Worm (Caenorhabditis elegans) whole organism, mixed stage, embryonic: ENCODE results near the gene hyls-1.

Source experiments
- M03D4.4 ChIP-seq: sonication (generic microtip); optimal IDR thresholded peaks from 2 replicates; lab custom pipeline; 2017; ENCODE audit warnings: mild to moderate bottlenecking, missing genetic modification characterization, missing compliant biosample characterization
- bed-3 ChIP-seq: fragments of 200-800 bp; sonication (Bioruptor generic); optimal IDR thresholded peaks from 3 replicates; lab custom pipeline; 2018; ENCODE audit warnings: mild to moderate bottlenecking, missing genetic modification characterization, moderate library complexity, missing compliant biosample characterization
- blmp-1 ChIP-seq: fragments of 150-350 bp; optimal IDR thresholded peaks from 2 replicates; lab custom pipeline; 2014; ENCODE audit warnings: missing biosample characterization, missing genetic modification characterization
- ceh-39 ChIP-seq: fragments of 150-350 bp; optimal IDR thresholded peaks from 2 replicates; lab custom pipeline; 2014; ENCODE audit warnings: missing biosample characterization, missing genetic modification characterization
- ceh-43 ChIP-seq: fragments of 200-800 bp; sonication (Bioruptor generic); optimal IDR thresholded peaks from 2 replicates; lab custom pipeline; 2018; ENCODE audit warnings: mild to moderate bottlenecking, missing genetic modification characterization, moderate library complexity, missing compliant biosample characterization
- ceh-83 ChIP-seq: fragments of 200-800 bp; sonication (Bioruptor generic); optimal IDR thresholded peaks from 2 replicates; lab custom pipeline; 2018; ENCODE audit warnings: mild to moderate bottlenecking, missing genetic modification characterization, missing compliant biosample characterization
- ces-1 ChIP-seq: fragments of 150-350 bp; optimal IDR thresholded peaks from 2 replicates; lab custom pipeline; 2014; ENCODE audit warnings: missing biosample characterization, missing genetic modification reagents, missing genetic modification characterization
- cnd-1 ChIP-seq: fragments of 200-800 bp; sonication (Bioruptor generic); optimal IDR thresholded peaks from 2 replicates; lab custom pipeline; 2018; ENCODE audit warnings: mild to moderate bottlenecking, missing genetic modification characterization, missing compliant biosample characterization
- drap-1 ChIP-seq: fragments of 200-800 bp; sonication (Bioruptor generic); optimal IDR thresholded peaks from 3 replicates; lab custom pipeline; 2018; ENCODE audit warnings: mild to moderate bottlenecking, missing genetic modification characterization, missing compliant biosample characterization
- elt-1 ChIP-seq: sonication (generic microtip); optimal IDR thresholded peaks from 2 replicates; lab custom pipeline; 2017; ENCODE audit warnings: missing genetic modification characterization, mild to moderate bottlenecking, missing compliant biosample characterization, antibody characterized with exemption, moderate library complexity, borderline replicate concordance; ENCODE audit not compliant: insufficient read depth
- elt-3 ChIP-seq: fragments of 150-350 bp; optimal IDR thresholded peaks from 2 replicates; lab custom pipeline; 2014; ENCODE audit warnings: missing biosample characterization, missing genetic modification characterization
- flh-1 ChIP-seq: fragments of 200-800 bp; sonication (Bioruptor generic); optimal IDR thresholded peaks from 2 replicates; lab custom pipeline; 2018; ENCODE audit warnings: mild to moderate bottlenecking, missing genetic modification characterization, moderate library complexity, missing compliant biosample characterization
- ham-2 ChIP-seq: fragments of 200-800 bp; sonication (Bioruptor generic); optimal IDR thresholded peaks from 2 replicates; lab custom pipeline; 2018; ENCODE audit warnings: mild to moderate bottlenecking, missing genetic modification characterization, missing compliant biosample characterization
- hlh-1 ChIP-seq: fragments of 150-350 bp; optimal IDR thresholded peaks from 2 replicates; lab custom pipeline; 2014; ENCODE audit warnings: missing biosample characterization, missing genetic modification reagents, missing genetic modification characterization
- lin-13 ChIP-seq: fragments of 150-350 bp; optimal IDR thresholded peaks from 2 replicates; lab custom pipeline; 2014; ENCODE audit warnings: missing biosample characterization, missing genetic modification characterization
- lin-32 ChIP-seq: fragments of 200-800 bp; sonication (Bioruptor generic); optimal IDR thresholded peaks from 2 replicates; lab custom pipeline; 2018; ENCODE audit warnings: mild to moderate bottlenecking, missing genetic modification characterization, missing compliant biosample characterization
- lsy-2 ChIP-seq: fragments of 150-350 bp; optimal IDR thresholded peaks from 2 replicates; lab custom pipeline; 2014; ENCODE audit warnings: missing biosample characterization, missing genetic modification characterization
- mab-5 ChIP-seq: fragments of 150-350 bp; optimal IDR thresholded peaks from 2 replicates; lab custom pipeline; 2014; ENCODE audit warnings: missing biosample characterization, missing genetic modification characterization
- mep-1 ChIP-seq: fragments of 150-350 bp; optimal IDR thresholded peaks from 2 replicates; lab custom pipeline; 2017; ENCODE audit warnings: missing biosample characterization, missing genetic modification reagents, missing genetic modification characterization, inconsistent platforms
- mls-2 ChIP-seq: sonication (generic microtip); optimal IDR thresholded peaks from 2 replicates; lab custom pipeline; 2016; ENCODE audit warnings: mild to moderate bottlenecking, missing genetic modification characterization, moderate library complexity, missing compliant biosample characterization
- nhr-12 ChIP-seq: fragments of 150-350 bp; optimal IDR thresholded peaks from 2 replicates; lab custom pipeline; 2014; ENCODE audit warnings: missing biosample characterization, missing genetic modification characterization
- nhr-2 ChIP-seq: fragments of 150-350 bp; optimal IDR thresholded peaks from 2 replicates; lab custom pipeline; 2014; ENCODE audit warnings: missing biosample characterization, missing genetic modification characterization
- nhr-237 ChIP-seq: fragments of 150-350 bp; optimal IDR thresholded peaks from 2 replicates; lab custom pipeline; 2014; ENCODE audit warnings: missing biosample characterization, missing genetic modification characterization
- nhr-28 ChIP-seq: fragments of 150-350 bp; optimal IDR thresholded peaks from 2 replicates; lab custom pipeline; 2014; ENCODE audit warnings: missing biosample characterization, missing genetic modification characterization
- nhr-76 ChIP-seq: sonication (generic microtip); optimal IDR thresholded peaks from 2 replicates; lab custom pipeline; 2017; ENCODE audit warnings: missing biosample characterization, missing genetic modification characterization
- pha-4 ChIP-seq: fragments of 150-350 bp; optimal IDR thresholded peaks from 2 replicates; lab custom pipeline; 2018; ENCODE audit warnings: missing biosample characterization, missing genetic modification reagents, missing genetic modification characterization
- sem-2 ChIP-seq: fragments of 200-800 bp; sonication (Bioruptor generic); optimal IDR thresholded peaks from 2 replicates; lab custom pipeline; 2018; ENCODE audit warnings: mild to moderate bottlenecking, missing genetic modification characterization, missing compliant biosample characterization
- snpc-4 ChIP-seq: fragments of 150-350 bp; optimal IDR thresholded peaks from 2 replicates; lab custom pipeline; 2014; ENCODE audit warnings: missing biosample characterization, missing genetic modification characterization
- sptf-1 ChIP-seq: sonication (generic microtip); optimal IDR thresholded peaks from 2 replicates; lab custom pipeline; 2017; ENCODE audit warnings: mild to moderate bottlenecking, missing genetic modification characterization, moderate library complexity, missing compliant biosample characterization
- tbx-8 ChIP-seq: fragments of 200-800 bp; sonication (Bioruptor generic); optimal IDR thresholded peaks from 2 replicates; lab custom pipeline; 2018; ENCODE audit warnings: mild to moderate bottlenecking, missing genetic modification characterization, moderate library complexity, missing compliant biosample characterization
- unc-120 ChIP-seq: sonication (generic microtip); optimal IDR thresholded peaks from 2 replicates; lab custom pipeline; 2017; ENCODE audit warnings: missing genetic modification characterization, missing compliant biosample characterization; ENCODE audit not compliant: poor library complexity, severe bottlenecking
- unc-39 ChIP-seq: fragments of 150-350 bp; optimal IDR thresholded peaks from 2 replicates; lab custom pipeline; 2014; ENCODE audit warnings: missing biosample characterization, missing genetic modification characterization
- unc-62 ChIP-seq: fragments of 150-350 bp; optimal IDR thresholded peaks from 2 replicates; lab custom pipeline; 2014; ENCODE audit warnings: missing biosample characterization, missing genetic modification reagents, missing genetic modification characterization
- zip-8 ChIP-seq: fragments of 150-350 bp; optimal IDR thresholded peaks from 2 replicates; lab custom pipeline; 2014; ENCODE audit warnings: missing biosample characterization, missing genetic modification characterization
- ztf-11 ChIP-seq: fragments of 150-350 bp; optimal IDR thresholded peaks from 2 replicates; lab custom pipeline; 2014; ENCODE audit warnings: missing biosample characterization, missing genetic modification characterization

The hyls-1 gene

ce11 chrV:7196498-7196966, 40.6 kb upstream of the hyls-1 start, which contains the start of gene F09G2.2:
Gene F09G2.2 (plus strand): TSS chrV:7196916.
- TF ChIP-seq ces-1 (GFP tag; lab: Kevin White, UChicago) (peak; percentile 76), elt-1 (tag; lab: Kevin White, UChicago) (peak; percentile 38), ztf-11 (peak; percentile 63), drap-1 (peak; percentile 24), tbx-8 (GFP tag; lab: Kevin White, UChicago) (no peak), ceh-83 (peak; percentile 46), bed-3 (GFP tag; lab: Kevin White, UChicago) (no peak), lin-13 (peak; percentile 97), snpc-4 (no peak), elt-3 (tag; lab: Kevin White, UChicago) (no peak), nhr-28 (tag; lab: Kevin White, UChicago) (no peak), nhr-2 (tag; lab: Kevin White, UChicago) (peak; percentile 30), pha-4 (tag; lab: Kevin White, UChicago) (peak; percentile 96), sem-2 (GFP tag; lab: Kevin White, UChicago) (no peak), hlh-1 (no peak), nhr-12 (no peak), ham-2 (GFP tag; lab: Kevin White, UChicago) (no peak), zip-8 (tag; lab: Kevin White, UChicago) (no peak), lsy-2 (tag; lab: Kevin White, UChicago) (peak; percentile 73), M03D4.4 (tag; lab: Kevin White, UChicago) (peak; percentile 20), unc-39 (peak; percentile 29), sptf-1 (tag; lab: Kevin White, UChicago) (no peak), blmp-1 (tag; lab: Kevin White, UChicago) (no peak), mab-5 (no peak), flh-1 (no peak), unc-120 (peak; percentile 79), ceh-39 (tag; lab: Kevin White, UChicago) (peak; percentile 93), mep-1 (peak; percentile 95), ceh-43 (no peak), mls-2 (tag; lab: Kevin White, UChicago) (peak; percentile 21), cnd-1 (tag; lab: Kevin White, UChicago) (peak; percentile 28), lin-32 (GFP tag; lab: Kevin White, UChicago) (no peak), unc-62 (GFP tag; lab: Kevin White, UChicago) (no peak), nhr-237 (peak; percentile 87), nhr-76 (no peak)

DNA sequence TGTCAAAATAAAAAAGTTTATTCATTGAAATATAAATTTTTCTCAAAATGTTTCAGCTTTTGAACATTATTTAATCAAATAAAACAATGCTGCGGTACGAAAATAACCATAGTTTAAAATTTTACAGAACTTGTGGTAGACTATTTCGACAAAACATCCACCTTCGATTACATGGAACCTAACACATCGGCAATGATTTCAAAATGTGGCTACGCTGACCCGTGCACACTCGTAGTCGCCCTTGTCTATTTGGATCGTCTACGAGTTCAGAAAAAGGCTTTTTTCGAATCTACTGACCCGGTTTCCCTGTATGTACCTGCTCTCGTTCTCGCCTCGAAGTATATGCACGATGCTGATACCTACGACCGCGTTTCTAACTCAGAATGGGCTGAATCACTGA, 40.1 kb upstream of the hyls-1 start:
- TF ChIP-seq lin-13 (no peak), drap-1 (no peak), ceh-43 (no peak), lsy-2 (tag; lab: Kevin White, UChicago) (no peak), mep-1 (no peak), ceh-39 (tag; lab: Kevin White, UChicago) (no peak), ham-2 (GFP tag; lab: Kevin White, UChicago) (no peak), cnd-1 (tag; lab: Kevin White, UChicago) (no peak), sptf-1 (tag; lab: Kevin White, UChicago) (no peak), lin-32 (GFP tag; lab: Kevin White, UChicago) (no peak), snpc-4 (no peak)

- TF ChIP-seq drap-1: no peak
- no peak for TF ChIP-seq blmp-1 (tag; lab: Kevin White, UChicago)
- TF ChIP-seq M03D4.4 (tag; lab: Kevin White, UChicago): no peak
- TF ChIP-seq nhr-28 (tag; lab: Kevin White, UChicago): no peak
- no peak for TF ChIP-seq unc-120
- TF ChIP-seq lsy-2 (tag; lab: Kevin White, UChicago): no peak
- TF ChIP-seq nhr-2 (tag; lab: Kevin White, UChicago): no peak
- no peak for TF ChIP-seq sptf-1 (tag; lab: Kevin White, UChicago)
Observed at ce11 chrV:7198403-7198802, 38.8 kb upstream of the hyls-1 start.

DNA sequence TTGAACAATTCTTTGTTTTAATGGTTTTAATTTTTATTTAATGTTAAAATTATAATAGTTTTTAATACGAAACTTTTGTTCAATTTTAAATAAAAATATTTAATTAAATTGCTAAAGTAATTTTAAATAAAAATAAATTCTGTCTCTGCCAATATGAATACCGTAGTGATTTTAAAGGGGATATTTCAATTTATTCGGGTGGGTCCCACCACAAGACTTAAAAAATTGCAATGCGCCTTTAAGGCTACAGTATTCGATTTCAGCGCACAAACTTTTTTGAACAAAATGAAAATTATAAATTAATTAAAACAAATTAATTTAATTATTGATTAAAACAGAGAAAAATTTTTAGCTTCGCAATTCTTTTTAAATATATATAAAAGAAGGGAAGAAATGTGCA, 38.1 kb upstream of the hyls-1 start:
- TF ChIP-seq elt-1 (tag; lab: Kevin White, UChicago) (no peak), snpc-4 (no peak), pha-4 (tag; lab: Kevin White, UChicago) (no peak), mls-2 (tag; lab: Kevin White, UChicago) (no peak), mep-1 (no peak), sptf-1 (tag; lab: Kevin White, UChicago) (no peak), nhr-28 (tag; lab: Kevin White, UChicago) (no peak)
